Fruit fly (Drosophila melanogaster): ENCODE data around the gene CG17329.

- no peak for TF ChIP-seq CTCF (optimal IDR thresholded peaks at IDR 0.05)
- no peak for TF ChIP-seq CG8478 (optimal IDR thresholded peaks at IDR 0.05)
Measured at dm6 chr2L:16274100-16274499, 17.0 kb upstream of the CG17329 start.

All from S2 (cell line).